Worm (Caenorhabditis elegans): ENCODE data around the gene srh-264.
A peak's percentile ranks its signal among the peaks of the same experiment; 100 is the strongest.

Gene srh-264

ce11 chrV:15448408-15448807 lies 34.5 kb downstream of the srh-264 start, which contains the start of gene T26H5.4:
Gene T26H5.4 (minus strand): TSS chrV:15448701.
- TF ChIP-seq drap-1 (GFP tag; optimal IDR thresholded peaks at IDR 0.05): no peak
- no peak for TF ChIP-seq lsy-2 (tag; optimal IDR thresholded peaks at IDR 0.05)
- no peak for TF ChIP-seq mls-2 (tag; optimal IDR thresholded peaks at IDR 0.05)
- no peak for TF ChIP-seq zip-8 (tag; optimal IDR thresholded peaks at IDR 0.05)
- TF ChIP-seq ceh-39 (tag; optimal IDR thresholded peaks at IDR 0.05): no peak
- TF ChIP-seq lin-13 (tag; optimal IDR thresholded peaks at IDR 0.05): no peak
- TF ChIP-seq pha-4 (tag; optimal IDR thresholded peaks at IDR 0.05): no peak
- no peak for TF ChIP-seq sptf-1 (tag; optimal IDR thresholded peaks at IDR 0.05)
- no peak for TF ChIP-seq flh-1 (GFP tag; optimal IDR thresholded peaks at IDR 0.05)
- TF ChIP-seq unc-62 (GFP tag; optimal IDR thresholded peaks at IDR 0.05): no peak
- no peak for TF ChIP-seq mep-1 (tag; optimal IDR thresholded peaks at IDR 0.05)
- TF ChIP-seq lin-32 (GFP tag; optimal IDR thresholded peaks at IDR 0.05): no peak
- TF ChIP-seq ham-2 (GFP tag; optimal IDR thresholded peaks at IDR 0.05): no peak
- TF ChIP-seq nhr-237 (tag; optimal IDR thresholded peaks at IDR 0.05): no peak
- no peak for TF ChIP-seq M03D4.4 (tag; optimal IDR thresholded peaks at IDR 0.05)
- no peak for TF ChIP-seq elt-3 (tag; optimal IDR thresholded peaks at IDR 0.05)
- no peak for TF ChIP-seq hlh-1 (tag; optimal IDR thresholded peaks at IDR 0.05)
- no peak for TF ChIP-seq ceh-43 (GFP tag; optimal IDR thresholded peaks at IDR 0.05)
- no peak for TF ChIP-seq elt-1 (tag; optimal IDR thresholded peaks at IDR 0.05; ENCODE audit: borderline replicate concordance, insufficient read depth)

DNA sequence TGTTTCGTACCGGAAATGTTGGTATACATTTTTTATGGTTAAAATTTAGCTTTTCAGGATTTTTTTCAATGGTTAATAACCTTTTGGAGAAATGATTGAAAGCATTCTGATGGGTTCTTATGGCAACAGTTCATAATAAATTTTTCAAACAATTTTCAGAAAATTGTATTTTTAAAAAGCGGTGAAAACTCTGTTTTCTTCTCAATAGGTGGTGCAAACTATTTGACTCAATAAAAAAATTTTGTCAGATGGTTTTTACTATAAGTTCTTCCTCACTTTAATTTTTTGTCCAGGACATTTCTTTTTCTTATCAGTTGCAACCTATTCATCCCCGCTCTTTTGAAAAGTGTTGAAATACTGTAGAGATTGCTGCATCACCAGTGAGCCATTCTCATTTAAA lies 34.9 kb downstream of the srh-264 start, which contains the start of gene T26H5.14:
TSS of gene T26H5.14 (plus strand) at position 301 of the 400 bp plus-strand sequence.
- TF ChIP-seq mep-1 (tag; optimal IDR thresholded peaks at IDR 0.05) (no peak), ceh-43 (GFP tag; optimal IDR thresholded peaks at IDR 0.05) (no peak), unc-39 (tag; optimal IDR thresholded peaks at IDR 0.05) (no peak), blmp-1 (tag; optimal IDR thresholded peaks at IDR 0.05) (no peak), nhr-2 (tag; optimal IDR thresholded peaks at IDR 0.05) (no peak), ceh-39 (tag; optimal IDR thresholded peaks at IDR 0.05) (no peak), flh-1 (GFP tag; optimal IDR thresholded peaks at IDR 0.05) (no peak)

ce11 chrV:15451421-15451820 lies 37.5 kb downstream of the srh-264 start, which contains the start of gene srw-33:
Gene srw-33 (minus strand): TSS chrV:15451521.
- TF ChIP-seq nhr-28 (tag; optimal IDR thresholded peaks at IDR 0.05) (no peak), drap-1 (GFP tag; optimal IDR thresholded peaks at IDR 0.05) (no peak), elt-3 (tag; optimal IDR thresholded peaks at IDR 0.05) (no peak), cnd-1 (tag; optimal IDR thresholded peaks at IDR 0.05) (no peak), ces-1 (GFP tag; optimal IDR thresholded peaks at IDR 0.05) (no peak), ham-2 (GFP tag; optimal IDR thresholded peaks at IDR 0.05) (no peak), ceh-39 (tag; optimal IDR thresholded peaks at IDR 0.05) (no peak), zip-8 (tag; optimal IDR thresholded peaks at IDR 0.05) (no peak), nhr-12 (tag; optimal IDR thresholded peaks at IDR 0.05) (no peak), sem-2 (GFP tag; optimal IDR thresholded peaks at IDR 0.05) (no peak), lin-32 (GFP tag; optimal IDR thresholded peaks at IDR 0.05) (no peak), nhr-237 (tag; optimal IDR thresholded peaks at IDR 0.05) (no peak), blmp-1 (tag; optimal IDR thresholded peaks at IDR 0.05) (no peak), elt-1 (tag; optimal IDR thresholded peaks at IDR 0.05; ENCODE audit: borderline replicate concordance, insufficient read depth) (no peak), bed-3 (GFP tag; optimal IDR thresholded peaks at IDR 0.05) (no peak)

ce11 chrV:15454322-15454721 lies 40.4 kb downstream of the srh-264 start:
- no peak for TF ChIP-seq nhr-237 (tag; optimal IDR thresholded peaks at IDR 0.05)
- no peak for TF ChIP-seq sptf-1 (tag; optimal IDR thresholded peaks at IDR 0.05)
- peak; percentile 5 for TF ChIP-seq drap-1 (GFP tag; optimal IDR thresholded peaks at IDR 0.05)

DNA sequence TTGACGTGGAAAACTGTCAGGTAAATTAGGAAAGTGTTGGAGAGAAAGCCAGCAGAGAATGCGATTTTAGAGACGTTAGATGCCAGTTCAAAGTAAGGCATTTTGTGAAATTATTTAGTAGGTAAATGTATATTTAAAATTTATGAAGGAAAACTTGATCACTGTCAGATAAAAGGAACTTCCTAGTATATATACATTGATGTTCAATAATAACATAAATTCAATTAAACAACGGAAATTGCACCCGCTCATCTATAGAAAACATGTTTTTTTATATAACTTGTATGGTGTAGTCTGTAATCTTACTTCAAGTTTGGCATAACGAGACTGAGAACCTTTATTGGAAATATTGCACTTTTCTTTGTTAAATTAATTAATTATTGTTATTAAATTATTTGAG lies 45.1 kb downstream of the srh-264 start, which contains the start of gene str-71:
TSS of gene str-71 (minus strand) at position 101 of the 400 bp plus-strand sequence.
- no peak for TF ChIP-seq flh-1 (GFP tag; optimal IDR thresholded peaks at IDR 0.05)
- no peak for TF ChIP-seq mls-2 (tag; optimal IDR thresholded peaks at IDR 0.05)
- TF ChIP-seq elt-3 (tag; optimal IDR thresholded peaks at IDR 0.05): no peak

ce11 chrV:15464402-15464801 lies 50.5 kb downstream of the srh-264 start, which contains the start of gene rocf-1:
Gene rocf-1 (minus strand): TSS chrV:15464502.
- TF ChIP-seq blmp-1 (tag; optimal IDR thresholded peaks at IDR 0.05) (peak; percentile 26), zip-8 (tag; optimal IDR thresholded peaks at IDR 0.05) (no peak), lin-32 (GFP tag; optimal IDR thresholded peaks at IDR 0.05) (no peak)
